Worm (Caenorhabditis elegans) whole organism, dauer: ENCODE results near the gene F18A11.5.

Source experiments
- unc-62 ChIP-seq: sonication (generic microtip); optimal IDR thresholded peaks from 2 replicates; lab custom pipeline; 2017; ENCODE audit warnings: missing biosample characterization, missing genetic modification reagents, missing genetic modification characterization

The F18A11.5 gene

DNA sequence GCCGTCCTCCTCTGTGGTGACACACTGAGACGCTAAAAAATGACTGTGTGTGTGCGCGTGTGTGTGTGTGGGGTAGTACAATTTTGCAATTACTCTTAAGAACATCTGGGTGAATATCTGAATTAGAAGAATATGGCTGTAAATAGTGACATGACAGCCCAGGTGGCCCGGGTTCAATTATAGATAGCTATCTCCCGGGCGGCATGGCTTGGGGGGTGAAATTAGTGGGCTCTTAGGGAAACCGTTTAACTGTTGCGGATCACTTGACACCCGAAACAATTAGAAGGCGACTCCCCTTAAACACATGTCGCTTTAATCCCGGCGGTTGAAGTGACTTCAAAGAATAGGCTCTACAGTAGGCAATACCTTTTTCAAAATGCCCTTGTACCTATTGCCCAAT is 23.9 kb downstream of the F18A11.5 start:
- no peak for TF ChIP-seq unc-62 (GFP tag; lab: Kevin White, UChicago)

- TF ChIP-seq unc-62 (GFP tag; lab: Kevin White, UChicago) = no peak
Measured at ce11 chrII:12987799-12988198, 26.3 kb downstream of the F18A11.5 start.

- no peak for TF ChIP-seq unc-62 (GFP tag; lab: Kevin White, UChicago)
Measured at ce11 chrII:12985813-12986212, 28.3 kb downstream of the F18A11.5 start.

DNA sequence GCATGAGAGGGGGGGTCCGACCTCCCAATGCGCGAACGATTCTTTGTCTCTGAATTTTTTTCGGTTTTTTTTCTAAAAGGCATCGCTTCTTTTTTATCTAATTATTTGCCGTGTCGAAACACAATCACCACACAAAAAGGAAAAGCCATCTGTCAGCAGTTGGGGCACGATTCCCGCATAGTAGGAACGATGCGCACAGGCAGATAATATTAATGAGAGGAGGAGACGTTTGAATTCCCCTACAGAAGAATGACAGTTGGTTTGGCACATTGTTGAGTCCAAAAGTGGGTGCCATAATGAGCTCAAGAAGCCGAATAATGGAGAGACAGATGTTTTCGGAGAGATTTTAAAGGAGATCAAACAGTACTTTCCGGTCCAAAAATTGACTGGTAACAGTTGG is 29.4 kb downstream of the F18A11.5 start:
- no peak for TF ChIP-seq unc-62 (GFP tag; lab: Kevin White, UChicago)

ce11 chrII:12982830-12983229 is 31.3 kb downstream of the F18A11.5 start:
- TF ChIP-seq unc-62 (GFP tag; lab: Kevin White, UChicago) = no peak

DNA sequence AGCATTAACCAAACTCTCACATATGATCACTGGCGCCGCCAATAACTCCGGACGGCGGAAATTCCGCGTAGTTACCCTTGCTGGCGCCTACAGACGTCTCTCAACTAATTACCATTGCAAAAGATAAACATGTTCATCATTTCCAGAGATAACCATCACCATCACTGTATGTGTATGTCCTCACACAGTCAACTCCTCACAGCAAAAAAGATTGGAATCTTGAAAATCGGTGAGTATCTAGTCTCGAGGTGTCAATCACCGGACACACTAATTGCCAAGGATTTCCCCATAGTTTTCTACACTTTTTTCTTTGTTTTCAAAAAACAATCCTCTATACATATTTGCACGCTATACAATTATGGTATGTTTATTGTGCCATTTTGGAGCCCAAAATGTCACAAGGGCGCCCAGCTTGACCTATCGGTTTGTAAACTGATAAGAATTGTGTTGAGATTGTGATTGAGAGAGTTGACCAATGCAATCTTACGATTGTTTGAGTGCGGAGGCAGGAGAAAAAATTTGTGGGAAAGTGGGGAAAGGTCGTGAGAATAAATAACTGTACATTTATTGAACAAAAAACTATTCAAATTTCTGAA is 32.0 kb downstream of the F18A11.5 start:
- no peak for TF ChIP-seq unc-62 (GFP tag; lab: Kevin White, UChicago)

DNA sequence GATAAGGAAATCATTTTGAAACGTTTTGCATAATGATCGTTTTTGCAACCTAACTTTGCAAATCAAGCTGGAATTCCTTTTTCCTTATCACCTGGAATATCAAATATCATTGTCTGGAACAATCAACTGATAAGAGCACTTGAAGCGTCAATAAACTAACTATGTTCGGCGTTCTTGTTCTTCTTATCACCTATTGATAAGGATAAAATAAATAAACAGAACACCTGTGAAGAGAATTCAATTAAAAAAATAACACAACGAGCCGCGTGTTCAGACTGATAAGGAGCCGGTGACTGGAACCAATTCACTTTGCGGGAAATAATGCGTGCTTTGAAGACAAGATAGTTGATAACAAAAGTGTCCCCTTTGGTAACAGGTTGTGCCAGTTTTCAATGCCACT is 33.9 kb downstream of the F18A11.5 start, which contains the start of gene cyd-1:
Gene cyd-1, plus strand, starts transcription at position 380 of the 400 bp plus-strand sequence.
- TF ChIP-seq unc-62 (GFP tag; lab: Kevin White, UChicago) = no peak

DNA sequence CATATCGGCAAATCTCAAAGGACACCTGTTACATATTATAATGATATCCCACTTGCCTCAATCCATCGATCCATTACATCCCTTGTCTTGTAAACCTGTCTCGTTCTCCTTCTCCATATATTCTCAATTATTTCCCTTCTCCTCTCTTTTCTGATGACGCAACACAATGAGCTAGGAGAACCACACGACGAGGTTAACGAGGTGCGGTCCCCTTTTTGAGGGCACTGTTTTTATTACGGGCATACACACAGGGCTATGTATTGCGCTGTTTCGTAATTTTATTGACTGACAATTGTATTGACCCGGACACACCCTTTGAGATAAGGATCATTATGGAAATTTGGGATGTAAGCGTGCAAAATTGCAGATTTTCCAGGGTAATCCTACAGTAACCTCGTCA is 35.4 kb downstream of the F18A11.5 start:
- no peak for TF ChIP-seq unc-62 (GFP tag; lab: Kevin White, UChicago)

- no peak for TF ChIP-seq unc-62 (GFP tag; lab: Kevin White, UChicago)
Measured at ce11 chrII:12969622-12970021, 44.5 kb downstream of the F18A11.5 start, which contains the start of gene Y38F1A.4. Gene Y38F1A.4 (minus strand): TSS chrII:12969722.

DNA sequence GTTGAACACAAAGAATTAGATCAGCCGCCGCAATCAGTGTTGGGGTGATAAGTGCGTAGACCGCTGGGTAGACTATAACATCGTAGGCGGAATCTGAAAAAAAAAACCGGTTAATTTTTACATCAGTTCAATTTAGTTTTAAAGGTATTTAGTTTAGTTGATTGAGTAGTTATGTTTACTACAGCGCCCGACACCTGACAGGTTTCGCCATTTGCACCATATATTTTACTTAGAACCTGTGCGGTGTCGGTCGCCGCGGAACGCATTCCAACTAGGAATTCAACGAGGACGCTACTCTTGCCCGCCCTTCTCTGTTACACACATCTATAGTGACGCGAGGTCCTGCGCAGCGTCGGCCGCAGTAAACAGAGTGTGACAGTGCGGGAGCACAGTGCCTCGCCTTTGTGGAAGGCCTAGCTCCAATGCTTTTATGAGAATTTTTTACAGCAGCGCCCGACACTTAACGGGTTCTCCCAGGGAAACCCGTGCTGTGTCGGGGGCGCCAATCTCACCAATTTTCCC is 45.6 kb downstream of the F18A11.5 start:
- no peak for TF ChIP-seq unc-62 (GFP tag; lab: Kevin White, UChicago)

ce11 chrII:12966274-12966673 is 47.8 kb downstream of the F18A11.5 start:
- TF ChIP-seq unc-62 (GFP tag; lab: Kevin White, UChicago) = no peak

- no peak for TF ChIP-seq unc-62 (GFP tag; lab: Kevin White, UChicago)
Measured at ce11 chrII:12965589-12965988, 48.5 kb downstream of the F18A11.5 start.

ce11 chrII:12965538-12965588 is 48.7 kb downstream of the F18A11.5 start, which contains the start of gene ptr-18:
Gene ptr-18 (plus strand): TSS chrII:12965546.
- TF ChIP-seq unc-62 (GFP tag; lab: Kevin White, UChicago) = no peak

ce11 chrII:12965138-12965537 is 48.9 kb downstream of the F18A11.5 start:
- no peak for TF ChIP-seq unc-62 (GFP tag; lab: Kevin White, UChicago)

DNA sequence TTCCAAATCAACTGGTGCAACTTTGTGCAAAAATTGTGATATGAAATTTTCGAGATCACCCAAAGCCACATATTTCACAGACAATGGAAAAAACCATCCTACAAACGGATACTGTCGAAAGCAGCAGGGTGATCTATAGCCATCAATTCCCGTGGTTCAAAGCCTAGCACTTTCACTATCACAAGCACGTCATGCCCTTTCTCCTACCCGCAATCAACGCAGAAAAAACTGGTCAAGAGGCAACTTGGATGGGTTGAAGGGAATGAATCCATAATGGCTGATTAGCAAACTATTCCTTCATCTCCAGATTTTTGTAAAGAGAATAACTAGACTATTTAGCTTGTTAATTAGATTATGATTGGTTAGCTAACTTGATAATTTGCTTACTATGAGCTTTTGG is 52.3 kb downstream of the F18A11.5 start:
- no peak for TF ChIP-seq unc-62 (GFP tag; lab: Kevin White, UChicago)

DNA sequence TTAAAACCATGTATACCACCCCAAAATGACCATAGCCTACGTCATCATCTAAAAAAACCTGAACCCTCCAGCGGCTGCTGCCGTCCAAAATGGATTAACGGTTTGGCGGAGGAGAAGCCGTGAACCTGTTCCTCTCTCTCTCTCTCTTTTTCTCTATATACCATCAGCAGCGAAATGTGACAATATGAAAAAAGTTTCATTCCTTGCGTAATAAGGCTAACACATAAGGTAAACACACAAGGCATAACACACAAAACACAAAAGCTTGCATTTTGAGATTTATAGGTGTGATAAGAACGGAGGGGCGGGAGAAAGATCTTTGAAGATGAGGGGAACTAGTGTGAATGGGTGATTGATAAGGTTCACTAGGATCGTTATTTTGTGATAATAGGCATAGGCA is 52.8 kb downstream of the F18A11.5 start:
- TF ChIP-seq unc-62 (GFP tag; lab: Kevin White, UChicago) = no peak

DNA sequence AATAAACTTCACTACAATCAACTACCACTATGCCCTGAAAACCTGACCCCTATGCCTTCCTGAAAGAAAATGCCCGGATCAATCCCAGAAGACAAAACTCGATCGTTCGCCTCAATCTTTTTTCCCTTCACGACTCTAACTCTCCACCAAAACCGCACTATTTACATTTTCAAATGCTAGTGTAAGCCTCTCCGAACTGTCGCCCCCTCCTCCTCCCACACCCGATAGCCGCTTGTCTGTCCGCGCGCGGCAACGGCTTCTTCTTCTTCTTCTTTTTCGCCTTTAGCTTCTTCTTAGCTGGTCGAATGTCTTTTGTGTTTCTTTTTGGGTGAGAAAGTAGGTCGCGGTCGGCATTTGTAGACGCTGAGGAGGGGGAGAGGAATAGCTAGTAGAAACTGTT is 53.9 kb downstream of the F18A11.5 start:
- no peak for TF ChIP-seq unc-62 (GFP tag; lab: Kevin White, UChicago)
